Worm (Caenorhabditis elegans): ENCODE data around the gene ZK512.11.

ZK512.11 gene

ce11 chrIII:9162634-9163118, 18.7 kb downstream of the ZK512.11 start, which contains the start of gene dgk-3:
Gene dgk-3 (plus strand): TSS chrIII:9163068.
- TF ChIP-seq sea-2 (GFP tag; optimal IDR thresholded peaks at IDR 0.05) = no peak
- TF ChIP-seq nhr-77 (tag; optimal IDR thresholded peaks at IDR 0.05) = no peak
- no peak for TF ChIP-seq ztf-4 (tag; optimal IDR thresholded peaks at IDR 0.05)
- TF ChIP-seq mml-1 (tag; optimal IDR thresholded peaks at IDR 0.05) = no peak
- no peak for TF ChIP-seq snpc-4 (tag; optimal IDR thresholded peaks at IDR 0.05)
- no peak for TF ChIP-seq fkh-10 (GFP tag; optimal IDR thresholded peaks at IDR 0.05)
- TF ChIP-seq elt-1 (tag; optimal IDR thresholded peaks at IDR 0.05) = no peak
- no peak for TF ChIP-seq ceh-9 (tag; optimal IDR thresholded peaks at IDR 0.05)
- TF ChIP-seq ceh-16 (tag; optimal IDR thresholded peaks at IDR 0.05) = no peak
- TF ChIP-seq lsy-12 (tag; optimal IDR thresholded peaks at IDR 0.05) = no peak
- no peak for TF ChIP-seq egl-27 (tag; optimal IDR thresholded peaks at IDR 0.05)
- TF ChIP-seq fos-1 (tag; optimal IDR thresholded peaks at IDR 0.05) = no peak
- no peak for TF ChIP-seq elt-2 (tag; optimal IDR thresholded peaks at IDR 0.05)
- no peak for TF ChIP-seq nhr-28 (tag; optimal IDR thresholded peaks at IDR 0.05)
- no peak for TF ChIP-seq jun-1 (tag; optimal IDR thresholded peaks at IDR 0.05)
- TF ChIP-seq unc-39 (tag; optimal IDR thresholded peaks at IDR 0.05) = no peak
- TF ChIP-seq ZK546.5 (tag; optimal IDR thresholded peaks at IDR 0.05) = no peak
- no peak for TF ChIP-seq pha-4 (tag; optimal IDR thresholded peaks at IDR 0.05)
- TF ChIP-seq nhr-25 (tag; optimal IDR thresholded peaks at IDR 0.05) = no peak

ce11 chrIII:9172702-9173101, 28.7 kb downstream of the ZK512.11 start, which contains the start of gene ina-1:
Gene ina-1 (minus strand): TSS chrIII:9172802.
- TF ChIP-seq ceh-16 (tag; optimal IDR thresholded peaks at IDR 0.05) (no peak), nhr-25 (tag; optimal IDR thresholded peaks at IDR 0.05) (no peak), ceh-9 (tag; optimal IDR thresholded peaks at IDR 0.05) (no peak)

- TF ChIP-seq elt-3 (tag; optimal IDR thresholded peaks at IDR 0.05) (peak in 1 of 3 experiments; percentile 27), nhr-23 (tag; optimal IDR thresholded peaks at IDR 0.05) (no peak), zag-1 (tag; optimal IDR thresholded peaks at IDR 0.05) (no peak), nhr-28 (tag; optimal IDR thresholded peaks at IDR 0.05) (no peak), lsy-12 (tag; optimal IDR thresholded peaks at IDR 0.05) (no peak), nhr-43 (tag; optimal IDR thresholded peaks at IDR 0.05; ENCODE audit: poor library complexity, severe bottlenecking) (no peak), egl-5 (tag; optimal IDR thresholded peaks at IDR 0.05) (peak; percentile 2), nhr-11 (tag; optimal IDR thresholded peaks at IDR 0.05) (no peak)
These were observed 29.2 kb downstream of the ZK512.11 start for ce11 chrIII:9173239-9173638.

- TF ChIP-seq tbx-2 (tag; optimal IDR thresholded peaks at IDR 0.05) = no peak
- TF ChIP-seq hmg-11 (tag; optimal IDR thresholded peaks at IDR 0.05) = peak; percentile 25
- TF ChIP-seq nhr-23 (tag; optimal IDR thresholded peaks at IDR 0.05) = no peak
These were observed 32.0 kb downstream of the ZK512.11 start for ce11 chrIII:9176008-9176407.

- TF ChIP-seq nhr-77 (tag; optimal IDR thresholded peaks at IDR 0.05) (no peak), unc-62 (GFP tag; optimal IDR thresholded peaks at IDR 0.05) (peak; percentile 1), ceh-16 (tag; optimal IDR thresholded peaks at IDR 0.05) (no peak), elt-3 (tag; optimal IDR thresholded peaks at IDR 0.05) (no peak), elt-2 (tag; optimal IDR thresholded peaks at IDR 0.05) (no peak), mdl-1 (tag; optimal IDR thresholded peaks at IDR 0.05) (no peak), egl-5 (tag; optimal IDR thresholded peaks at IDR 0.05) (peak; percentile 37), ztf-4 (tag; optimal IDR thresholded peaks at IDR 0.05) (no peak), lin-39 (tag; optimal IDR thresholded peaks at IDR 0.05) (peak; percentile 19), daf-12 (tag; optimal IDR thresholded peaks at IDR 0.05) (no peak), ceh-82 (tag; optimal IDR thresholded peaks at IDR 0.05) (no peak)
These were observed 33.9 kb downstream of the ZK512.11 start for ce11 chrIII:9177874-9178273.

ce11 chrIII:9181246-9181645, 37.2 kb downstream of the ZK512.11 start, which contains the start of gene tax-4:
Gene tax-4 (plus strand): TSS chrIII:9181546.
- TF ChIP-seq skn-1 (tag; optimal IDR thresholded peaks at IDR 0.05) (no peak), ceh-16 (tag; optimal IDR thresholded peaks at IDR 0.05) (no peak), nhr-23 (tag; optimal IDR thresholded peaks at IDR 0.05) (no peak), fkh-10 (GFP tag; optimal IDR thresholded peaks at IDR 0.05) (no peak), egl-27 (tag; optimal IDR thresholded peaks at IDR 0.05) (no peak), nhr-43 (tag; optimal IDR thresholded peaks at IDR 0.05; ENCODE audit: poor library complexity, severe bottlenecking) (no peak)
